Fruit fly (Drosophila melanogaster) whole organism, embryonic: Measurements from ENCODE around the gene cmet.

Experiments
- CG2889 ChIP-seq: fragments of 200-800 bp; sonication (Bioruptor generic); IDR thresholded peaks from 3 replicates; pipeline ENCODE4 v1.3.6; 2022; ENCODE audit warnings: missing biosample characterization, missing genetic modification characterization
- Xbp1 ChIP-seq: fragments of 200-800 bp; sonication (Bioruptor generic); optimal IDR thresholded peaks from 3 replicates; lab custom pipeline; 2016; ENCODE audit warnings: missing biosample characterization, mild to moderate bottlenecking, missing genetic modification characterization
- fu2 ChIP-seq: fragments of 200-800 bp; sonication (Bioruptor generic); optimal IDR thresholded peaks from 2 replicates; lab custom pipeline; 2016; ENCODE audit warnings: missing biosample characterization, missing genetic modification characterization
- gfzf ChIP-seq: fragments of 200-800 bp; sonication (Bioruptor generic); optimal IDR thresholded peaks from 2 replicates; lab custom pipeline; 2016; ENCODE audit warnings: missing biosample characterization, mild to moderate bottlenecking, missing genetic modification characterization, moderate library complexity
- mam ChIP-seq: fragments of 200-800 bp; sonication (Bioruptor generic); optimal IDR thresholded peaks from 3 replicates; lab custom pipeline; 2016; ENCODE audit warnings: missing biosample characterization, missing genetic modification characterization
- mld ChIP-seq: fragments of 200-800 bp; sonication (Bioruptor generic); IDR thresholded peaks from 3 replicates; pipeline ENCODE4 v1.3.6; 2022; ENCODE audit warnings: missing biosample characterization, missing genetic modification characterization; ENCODE audit not compliant: partially characterized antibody
- row ChIP-seq: fragments of 200-800 bp; sonication (Bioruptor generic); IDR thresholded peaks from 3 replicates; pipeline ENCODE4 v1.3.6; 2022; ENCODE audit warnings: missing biosample characterization, missing genetic modification characterization
- sqz ChIP-seq: fragments of 200-800 bp; sonication (Bioruptor generic); optimal IDR thresholded peaks from 3 replicates; lab custom pipeline; 2018; ENCODE audit warnings: missing biosample characterization, mild to moderate bottlenecking, missing genetic modification characterization
- zf30C ChIP-seq: fragments of 200-800 bp; sonication (Bioruptor generic); optimal IDR thresholded peaks from 3 replicates; lab custom pipeline; 2018; ENCODE audit warnings: missing biosample characterization, mild to moderate bottlenecking, missing genetic modification characterization

DNA sequence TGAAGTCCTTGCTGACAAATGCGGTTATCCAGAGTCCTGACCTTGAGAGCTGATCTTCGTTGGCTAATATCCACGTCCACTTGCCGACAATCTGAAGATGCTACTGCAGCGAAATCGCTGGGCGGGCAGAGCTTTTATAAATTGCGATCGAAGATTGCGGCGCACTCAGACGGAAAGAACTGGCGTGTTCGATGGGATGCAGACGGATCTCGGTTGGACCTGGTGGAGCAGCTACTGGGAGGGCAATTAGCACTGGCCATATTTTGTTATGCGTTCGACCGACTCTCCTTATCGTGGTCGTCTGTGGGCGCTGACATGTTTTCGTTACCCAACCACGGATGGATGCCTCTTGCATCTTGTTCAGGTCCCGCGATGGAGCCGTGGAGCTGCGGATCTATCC lies 16.8 kb upstream of the cmet start, which contains the start of gene Osi21:
- no peak for TF ChIP-seq sqz (GFP tag; lab: Kevin White, UChicago)
- no peak for TF ChIP-seq CG2889 (GFP tag; lab: Robert Waterston, UW)
- TF ChIP-seq fu2 (GFP tag; lab: Kevin White, UChicago), result no peak
- no peak for TF ChIP-seq mam (GFP tag; lab: Kevin White, UChicago)
- TF ChIP-seq row (GFP tag; lab: Robert Waterston, UW), result no peak
- TF ChIP-seq gfzf (GFP tag; lab: Kevin White, UChicago), result no peak
- no peak for TF ChIP-seq Xbp1 (GFP tag; lab: Kevin White, UChicago)
- TF ChIP-seq zf30C, result no peak
- no peak for TF ChIP-seq mld (GFP tag; lab: Robert Waterston, UW)
